Fruit fly (Drosophila melanogaster) S2 (cell line): ENCODE results near the gene Tim17b1.

ENCODE experiments used
- CG8478 ChIP-seq: fragments of >200 bp; optimal IDR thresholded peaks from 2 replicates; lab custom pipeline; 2018
- CTCF ChIP-seq, 2 experiments: fragments of >200 bp; optimal IDR thresholded peaks; 2 replicates each; lab custom pipeline; 2018

DNA sequence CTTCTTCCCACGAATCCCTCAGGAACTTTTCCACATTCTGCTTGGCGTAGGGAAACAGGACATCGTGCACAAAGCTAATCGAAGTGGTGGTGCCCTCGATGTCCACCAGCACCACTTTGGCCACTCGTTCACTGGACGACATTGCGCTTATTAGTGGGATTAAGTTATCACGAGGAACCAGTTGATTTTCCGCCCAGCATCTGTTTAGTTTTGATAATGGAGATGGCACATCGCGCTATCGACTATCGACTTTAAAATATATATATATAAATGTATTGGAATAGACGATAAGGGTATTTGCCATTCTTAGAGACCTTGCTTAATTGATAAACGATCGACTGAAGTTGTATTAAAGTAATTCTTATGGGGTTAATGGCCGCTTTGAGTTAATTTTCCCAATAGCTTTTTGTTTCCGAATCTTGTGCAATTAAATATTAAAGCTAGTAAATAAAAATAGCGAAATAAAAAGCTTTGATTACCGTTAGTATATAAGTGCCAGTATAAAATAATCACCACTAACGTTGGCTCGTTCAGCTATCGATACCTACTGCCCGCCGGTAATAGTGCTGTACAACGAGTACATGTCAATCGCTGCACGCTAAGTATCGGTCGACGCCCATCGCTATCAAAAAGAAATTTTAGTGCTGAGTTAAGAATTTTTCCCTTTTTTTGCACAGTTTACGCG, 43.3 kb upstream of the Tim17b1 start, which contains the start of the genes Enoph and Hph:
- TF ChIP-seq CG8478 (lab: Kevin White, UChicago), result no peak
- TF ChIP-seq CTCF (optimal IDR thresholded peaks at IDR 0.05; lab: Kevin White, UChicago), result no peak
